Fruit fly (Drosophila melanogaster): ENCODE data around the gene CG33271.

CG33271 gene

DNA sequence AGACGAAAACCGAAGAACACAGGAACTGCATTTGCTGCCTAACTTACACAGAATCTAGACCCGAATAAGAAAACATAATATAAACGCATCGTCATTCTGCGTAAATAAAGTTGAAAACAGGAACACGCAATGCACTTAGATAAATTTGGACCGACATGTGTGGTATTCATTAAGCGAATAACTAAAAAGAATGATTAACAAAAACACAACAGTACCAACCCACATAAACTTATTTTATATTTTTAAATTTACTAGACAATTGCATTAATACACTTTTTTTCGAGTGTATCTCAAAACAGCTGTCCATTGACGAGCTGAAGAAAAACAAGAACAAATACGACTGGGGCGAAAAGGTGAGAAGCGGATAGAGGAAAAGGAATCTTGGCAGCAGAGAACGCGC lies 23.0 kb downstream of the CG33271 start (continued):
- peak; percentile 82; the same call in 1 of the 2 replicates for TF ChIP-seq chm (GFP tag; IDR thresholded peaks at IDR 0.05)
- TF ChIP-seq row (GFP tag; IDR thresholded peaks at IDR 0.05): peak; percentile 79
- peak; percentile 82 for TF ChIP-seq Camta (GFP tag; optimal IDR thresholded peaks at IDR 0.05)
- peak; percentile 96 for TF ChIP-seq CG2712 (tag; optimal IDR thresholded peaks at IDR 0.05)
- TF ChIP-seq Tbp (GFP tag; optimal IDR thresholded peaks at IDR 0.05): no peak
- TF ChIP-seq CG34422 (GFP tag; IDR thresholded peaks at IDR 0.05): peak; percentile 85
- TF ChIP-seq gsb-n (tag; optimal IDR thresholded peaks at IDR 0.05): peak; percentile 91
- no peak for TF ChIP-seq pho (GFP tag; optimal IDR thresholded peaks at IDR 0.05)
- no peak for TF ChIP-seq CG9817 (tag; optimal IDR thresholded peaks at IDR 0.05)
- peak; percentile 87 for TF ChIP-seq CG8290 (GFP tag; optimal IDR thresholded peaks at IDR 0.05)
- TF ChIP-seq CG8290 (tag; optimal IDR thresholded peaks at IDR 0.05): peak; percentile 48 to 67
- peak; percentile 13 for TF ChIP-seq Sry-δ (GFP tag; optimal IDR thresholded peaks at IDR 0.05)
- peak; percentile 84 for TF ChIP-seq Max (GFP tag; optimal IDR thresholded peaks at IDR 0.05)
- TF ChIP-seq CG3726 (GFP tag; IDR thresholded peaks at IDR 0.05): 0 out of 3 replicates have a peak, but pooled peaks have one; percentile 49
- TF ChIP-seq CoRest (tag; optimal IDR thresholded peaks at IDR 0.05): peak; percentile 85
- TF ChIP-seq CG2129 (GFP tag; IDR thresholded peaks at IDR 0.05; ENCODE audit: partially characterized antibody): no peak
- TF ChIP-seq az2 (GFP tag; optimal IDR thresholded peaks at IDR 0.05): peak; percentile 90
- no peak for TF ChIP-seq Bgb (GFP tag; IDR thresholded peaks at IDR 0.05; ENCODE audit: partially characterized antibody)
- peak; percentile 61 for TF ChIP-seq CG3838 (GFP tag; optimal IDR thresholded peaks at IDR 0.05)
- TF ChIP-seq fd96Cb (tag; optimal IDR thresholded peaks at IDR 0.05): peak; percentile 91
- peak; percentile 71 for TF ChIP-seq CG12219 (GFP tag; optimal IDR thresholded peaks at IDR 0.05)
- TF ChIP-seq Hsf (GFP tag; optimal IDR thresholded peaks at IDR 0.05): peak; percentile 86
- peak; percentile 59 for TF ChIP-seq Antp (GFP tag; optimal IDR thresholded peaks at IDR 0.05)
- TF ChIP-seq zfh2 (GFP tag; optimal IDR thresholded peaks at IDR 0.05): no peak
- TF ChIP-seq Med (GFP tag): peak; percentile 91
- TF ChIP-seq dpn (GFP tag; optimal IDR thresholded peaks at IDR 0.05): peak; percentile 70 to 80
- peak; percentile 46 for TF ChIP-seq CG12769 (tag; optimal IDR thresholded peaks at IDR 0.05)
- TF ChIP-seq tgo (GFP tag; IDR thresholded peaks at IDR 0.05): peak; percentile 71
- no peak for TF ChIP-seq hbn (GFP tag; IDR thresholded peaks at IDR 0.05; ENCODE audit: partially characterized antibody)
- TF ChIP-seq seq (GFP tag; IDR thresholded peaks at IDR 0.05): peak; percentile 51; the same call in 1 of the 2 replicates
- TF ChIP-seq lilli (GFP tag; optimal IDR thresholded peaks at IDR 0.05): peak; percentile 77
- TF ChIP-seq knrl (GFP tag; IDR thresholded peaks at IDR 0.05; ENCODE audit: partially characterized antibody): no peak
- peak; percentile 89 for TF ChIP-seq nmo (GFP tag; optimal IDR thresholded peaks at IDR 0.05)
- TF ChIP-seq CG11456 (GFP tag; IDR thresholded peaks at IDR 0.05): peak; percentile 63; the same call in 1 of the 3 replicates
- no peak for TF ChIP-seq zen2 (GFP tag; IDR thresholded peaks at IDR 0.05; ENCODE audit: partially characterized antibody)
- TF ChIP-seq Abd-B (GFP tag; optimal IDR thresholded peaks at IDR 0.05): peak; percentile 84
- peak; percentile 91 for TF ChIP-seq CG17361 (GFP tag; IDR thresholded peaks at IDR 0.05)
- peak; percentile 64 for TF ChIP-seq CG33213 (GFP tag; optimal IDR thresholded peaks at IDR 0.05)
- TF ChIP-seq esg (GFP tag; conservative IDR thresholded peaks at IDR 0.05): peak; percentile 51
- no peak for TF ChIP-seq CG13287 (GFP tag; IDR thresholded peaks at IDR 0.05; ENCODE audit: partially characterized antibody)
- peak; percentile 20 for TF ChIP-seq mam (GFP tag; optimal IDR thresholded peaks at IDR 0.05)
- peak; percentile 63 for TF ChIP-seq CG7987 (GFP tag; optimal IDR thresholded peaks at IDR 0.05)
- peak; percentile 76 for TF ChIP-seq E2f1 (GFP tag; IDR thresholded peaks at IDR 0.05)
- peak; percentile 50; the same call in 1 of the 2 replicates for TF ChIP-seq CG11247 (GFP tag; IDR thresholded peaks at IDR 0.05)
- peak; percentile 91 for TF ChIP-seq sim (GFP tag; IDR thresholded peaks at IDR 0.05)
- TF ChIP-seq CG8924 (tag; optimal IDR thresholded peaks at IDR 0.05): peak; percentile 93
- peak; percentile 65 for TF ChIP-seq repo (GFP tag; optimal IDR thresholded peaks at IDR 0.05)
- TF ChIP-seq Hr39 (optimal IDR thresholded peaks at IDR 0.05): no peak
- peak; percentile 70 for TF ChIP-seq CG11723 (GFP tag; optimal IDR thresholded peaks at IDR 0.05)
- no peak for TF ChIP-seq hth (optimal IDR thresholded peaks at IDR 0.05)
- TF ChIP-seq CG11696 (GFP tag; IDR thresholded peaks at IDR 0.05): peak; percentile 67
- no peak for TF ChIP-seq CG11560 (tag; IDR thresholded peaks at IDR 0.05)

Data from whole organism, embryonic.